Worm (Caenorhabditis elegans): ENCODE results near the gene str-113.

Gene str-113

DNA sequence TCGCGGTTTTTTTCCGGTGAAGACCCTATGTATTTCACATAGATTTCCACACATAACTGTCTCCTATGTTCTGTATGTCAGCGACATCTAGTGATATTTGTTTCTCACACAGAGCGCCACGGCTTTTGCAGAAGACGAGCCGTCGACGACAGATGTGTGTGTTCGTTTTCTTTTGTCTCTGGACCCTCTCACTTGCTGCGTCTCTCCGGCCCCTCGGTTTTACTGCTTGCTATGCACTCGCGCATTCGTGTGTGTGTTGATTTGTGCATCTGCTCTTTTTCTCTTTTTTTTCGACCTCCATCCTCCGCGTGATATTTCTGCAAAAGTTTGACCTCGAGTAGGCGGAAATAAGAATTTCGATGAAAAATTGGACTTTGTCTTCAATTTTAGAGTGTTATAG, 21.9 kb upstream of the str-113 start (continued):
- no peak for TF ChIP-seq ztf-1 (GFP tag; conservative IDR thresholded peaks at IDR 0.05)
- TF ChIP-seq unc-39 (tag; optimal IDR thresholded peaks at IDR 0.05), result no peak

DNA sequence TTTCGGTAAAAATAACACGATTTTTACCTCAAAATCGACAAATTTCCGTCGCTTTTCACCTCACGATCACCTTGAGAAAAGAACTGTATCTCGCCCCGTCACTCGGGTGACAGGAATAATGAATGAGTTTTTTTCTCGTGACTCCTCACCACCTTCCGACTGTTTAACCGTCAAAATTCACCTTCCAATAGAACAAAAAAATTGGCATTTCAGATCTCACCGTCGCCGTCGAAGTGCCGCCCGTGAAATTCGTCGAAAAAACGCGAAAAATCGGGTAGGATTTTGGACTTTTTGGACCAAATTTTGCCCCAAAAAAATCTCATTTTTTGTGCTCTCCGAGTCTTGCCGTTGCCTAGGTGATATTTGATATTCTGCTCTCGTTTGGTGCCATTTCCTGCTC, 20.1 kb upstream of the str-113 start, which contains the start of gene unc-132:
TSS of gene unc-132 (plus strand) at position 208 of the 400 bp plus-strand sequence.
- TF ChIP-seq nhr-11 (tag; optimal IDR thresholded peaks at IDR 0.05), result no peak

DNA sequence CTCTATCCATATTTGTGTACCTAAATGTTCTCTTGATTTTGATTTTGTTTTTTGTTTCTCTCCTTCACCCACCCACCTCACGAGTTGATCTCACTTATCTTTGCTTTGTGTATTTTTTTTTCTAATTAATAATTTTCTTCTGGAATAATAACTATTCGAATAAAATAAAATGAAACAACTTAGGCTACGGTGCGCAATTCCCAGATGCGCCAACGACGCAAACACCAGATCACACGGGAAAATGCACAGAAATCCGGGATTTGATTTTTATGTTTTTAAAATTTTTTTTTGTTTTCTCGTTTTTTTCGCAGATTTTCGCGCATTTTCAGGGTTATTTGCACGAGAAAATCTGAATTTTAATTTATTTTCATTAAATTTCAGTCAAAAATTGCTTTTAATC, 19.5 kb upstream of the str-113 start:
- TF ChIP-seq Y55F3AM.14 (GFP tag; optimal IDR thresholded peaks at IDR 0.05) (no peak), unc-39 (tag; optimal IDR thresholded peaks at IDR 0.05) (no peak), nhr-77 (tag; optimal IDR thresholded peaks at IDR 0.05) (no peak), elt-1 (tag; optimal IDR thresholded peaks at IDR 0.05) (no peak), sma-9 (GFP tag; optimal IDR thresholded peaks at IDR 0.05) (no peak), sma-9 (tag; optimal IDR thresholded peaks at IDR 0.05) (no peak), lin-39 (tag; optimal IDR thresholded peaks at IDR 0.05) (no peak)

DNA sequence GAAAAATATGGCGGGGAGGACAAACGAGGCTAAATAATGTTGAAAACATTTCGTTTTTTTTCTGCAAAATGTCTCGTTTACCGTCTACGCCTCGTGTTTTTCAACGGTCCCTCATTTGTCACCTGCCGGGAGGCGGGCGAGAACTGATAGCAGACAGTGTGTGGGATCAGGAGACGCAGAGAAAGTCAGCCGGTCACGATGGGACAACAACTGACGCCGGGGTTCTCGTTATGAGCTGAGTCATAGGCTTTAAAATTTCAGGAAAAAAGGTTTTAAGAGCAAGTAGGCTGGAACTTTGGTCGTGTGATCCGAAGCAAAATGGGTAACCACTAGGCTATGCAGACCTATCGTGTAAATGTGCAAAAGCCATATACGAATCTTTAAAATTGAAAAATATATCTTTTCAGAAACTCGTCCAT, 19.0 kb upstream of the str-113 start, which contains the start of gene W08A12.2:
TSS of gene W08A12.2 (minus strand) at position 103 of the 419 bp plus-strand sequence.
- TF ChIP-seq lsy-2 (tag; optimal IDR thresholded peaks at IDR 0.05) (peak in 1 of 2 experiments; percentile 29), sma-3 (GFP tag; optimal IDR thresholded peaks at IDR 0.05) (no peak), sma-9 (GFP tag; optimal IDR thresholded peaks at IDR 0.05) (peak; percentile 62), sma-9 (tag; optimal IDR thresholded peaks at IDR 0.05) (no peak), elt-3 (tag; optimal IDR thresholded peaks at IDR 0.05) (no peak), F13H6.1 (tag; optimal IDR thresholded peaks at IDR 0.05) (peak; percentile 69), Y55F3AM.14 (GFP tag; optimal IDR thresholded peaks at IDR 0.05) (no peak), mab-5 (tag; optimal IDR thresholded peaks at IDR 0.05) (peak; percentile 9)

DNA sequence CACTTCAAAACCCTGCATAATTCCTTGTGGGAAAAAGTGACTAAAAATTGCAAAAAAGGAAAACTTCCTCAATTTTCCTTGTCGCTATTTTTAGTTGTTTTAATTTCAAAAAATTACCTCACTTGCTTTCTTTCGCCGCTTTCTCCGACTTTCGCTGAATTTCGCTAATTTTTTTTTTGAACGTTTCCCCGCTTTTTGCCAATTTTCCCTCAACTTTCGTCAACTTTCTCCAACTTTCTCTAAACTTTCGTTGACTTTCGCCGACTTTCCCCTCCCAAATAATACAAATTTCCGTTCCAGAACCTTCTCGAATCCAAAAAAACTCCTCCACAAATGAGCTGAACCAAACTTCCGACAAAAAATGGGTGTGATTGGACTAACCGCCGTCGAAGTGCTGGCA, 15.8 kb upstream of the str-113 start, which contains the start of gene W08A12.3:
TSS of gene W08A12.3 (plus strand) at position 301 of the 400 bp plus-strand sequence.
- TF ChIP-seq nhr-21 (tag; optimal IDR thresholded peaks at IDR 0.05) (no peak), nhr-25 (tag; optimal IDR thresholded peaks at IDR 0.05) (no peak), ZK546.5 (tag; optimal IDR thresholded peaks at IDR 0.05) (no peak), C34F6.9 (tag; optimal IDR thresholded peaks at IDR 0.05) (no peak), lin-39 (tag; optimal IDR thresholded peaks at IDR 0.05) (no peak), skn-1 (tag; optimal IDR thresholded peaks at IDR 0.05) (no peak), R02D3.7 (tag; optimal IDR thresholded peaks at IDR 0.05) (no peak), mdl-1 (tag; optimal IDR thresholded peaks at IDR 0.05) (no peak), gmeb-1 (tag; optimal IDR thresholded peaks at IDR 0.05) (no peak), lin-11 (tag; optimal IDR thresholded peaks at IDR 0.05) (no peak), unc-62 (GFP tag; optimal IDR thresholded peaks at IDR 0.05) (no peak), crh-2 (tag; optimal IDR thresholded peaks at IDR 0.05) (no peak), unc-55 (GFP tag; optimal IDR thresholded peaks at IDR 0.05) (no peak), ztf-11 (tag; optimal IDR thresholded peaks at IDR 0.05) (no peak), zag-1 (tag; optimal IDR thresholded peaks at IDR 0.05) (no peak)

DNA sequence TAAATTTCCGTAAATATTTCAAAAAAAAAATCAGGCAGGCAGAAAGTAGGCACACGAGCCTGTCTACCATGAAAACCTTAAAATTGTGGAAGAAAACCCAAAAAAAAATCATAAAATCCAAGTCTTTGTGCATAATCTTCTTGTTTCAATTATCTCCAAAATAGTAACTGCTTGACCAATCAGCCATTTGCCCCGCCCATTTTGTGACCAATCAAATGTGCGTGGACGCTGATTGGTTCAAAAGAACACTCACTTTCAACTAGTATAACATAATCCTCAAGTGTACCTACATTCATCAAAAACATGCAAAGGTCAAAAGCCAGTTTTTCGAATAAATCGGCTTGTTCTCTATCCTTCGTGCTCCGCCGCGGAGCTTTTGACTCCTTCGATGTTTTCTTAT, 11.7 kb upstream of the str-113 start:
- TF ChIP-seq unc-39 (tag; optimal IDR thresholded peaks at IDR 0.05) (no peak), ama-1 (optimal IDR thresholded peaks at IDR 0.05) (no peak), elt-1 (tag; optimal IDR thresholded peaks at IDR 0.05) (no peak), crh-2 (tag; optimal IDR thresholded peaks at IDR 0.05) (no peak), mbf-1 (tag; optimal IDR thresholded peaks at IDR 0.05) (no peak), F13H6.1 (tag; optimal IDR thresholded peaks at IDR 0.05) (no peak), lin-39 (tag; optimal IDR thresholded peaks at IDR 0.05) (no peak), nhr-21 (tag; optimal IDR thresholded peaks at IDR 0.05) (no peak), ceh-82 (tag; optimal IDR thresholded peaks at IDR 0.05) (no peak), dmd-4 (tag; optimal IDR thresholded peaks at IDR 0.05) (no peak), lsy-2 (tag; optimal IDR thresholded peaks at IDR 0.05) (no peak), nhr-237 (tag; optimal IDR thresholded peaks at IDR 0.05) (no peak), elt-3 (tag; optimal IDR thresholded peaks at IDR 0.05) (no peak), skn-1 (tag; optimal IDR thresholded peaks at IDR 0.05) (no peak), alr-1 (tag; optimal IDR thresholded peaks at IDR 0.05) (no peak), ztf-1 (GFP tag; conservative IDR thresholded peaks at IDR 0.05) (no peak), nhr-129 (tag; optimal IDR thresholded peaks at IDR 0.05) (no peak)
